Worm (Caenorhabditis elegans) whole organism, midembryonic: ENCODE results near the gene C10F3.7.

ENCODE experiments used
- T22C8.4 ChIP-seq: fragments of 200-800 bp; sonication (Bioruptor generic); IDR thresholded peaks from 2 replicates; pipeline ENCODE4 v1.3.6; 2022; ENCODE audit warnings: missing genetic modification characterization, missing compliant biosample characterization
- cog-1 ChIP-seq: sonication (generic microtip); optimal IDR thresholded peaks from 2 replicates; lab custom pipeline; 2016; ENCODE audit warnings: missing genetic modification characterization, missing compliant biosample characterization
- med-1 ChIP-seq: sonication (generic microtip); optimal IDR thresholded peaks from 2 replicates; lab custom pipeline; 2017; ENCODE audit warnings: missing genetic modification characterization, mild to moderate bottlenecking, missing compliant biosample characterization, antibody characterized with exemption, missing genetic modification reagents; ENCODE audit not compliant: insufficient read depth
- tab-1 ChIP-seq: fragments of 200-800 bp; sonication (Bioruptor generic); IDR thresholded peaks from 2 replicates; pipeline ENCODE4 v1.3.6; 2022; ENCODE audit warnings: missing genetic modification characterization, missing compliant biosample characterization
- ztf-23 ChIP-seq: fragments of 200-800 bp; sonication (Bioruptor generic); IDR thresholded peaks from 2 replicates; pipeline ENCODE4 v1.3.6; 2022; ENCODE audit warnings: missing genetic modification reagents, missing genetic modification characterization, missing compliant biosample characterization

DNA sequence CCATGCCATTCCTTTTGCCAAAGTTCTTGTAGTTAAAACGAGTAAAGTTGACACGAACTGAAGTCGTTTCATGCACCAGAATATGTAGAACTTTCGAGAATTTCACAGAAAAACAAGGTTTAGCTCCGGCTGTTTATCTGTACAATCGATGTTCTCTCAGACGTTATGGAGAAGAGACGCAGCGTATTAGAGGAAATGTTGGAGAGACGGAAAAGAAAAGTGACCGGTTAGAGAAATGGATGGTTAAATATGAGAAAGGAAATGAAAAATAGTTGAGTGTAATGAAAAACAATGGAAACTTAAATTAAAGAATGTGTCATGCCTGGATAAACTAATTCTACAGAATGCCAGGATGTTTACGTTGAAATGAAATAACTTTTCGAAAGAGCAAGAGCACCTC lies 23.0 kb downstream of the C10F3.7 start, which contains the start of gene pcm-1:
- no peak for TF ChIP-seq med-1
- TF ChIP-seq ztf-23 (GFP tag; lab: Robert Waterston, UW): no peak
- TF ChIP-seq tab-1 (GFP tag; lab: Robert Waterston, UW): no peak
- TF ChIP-seq T22C8.4: no peak
- TF ChIP-seq cog-1 (tag; lab: Kevin White, UChicago): no peak
